Fruit fly (Drosophila melanogaster) whole organism, embryonic: ENCODE data around the gene GstD8.

Source experiments
- CG10959 ChIP-seq: fragments of 200-800 bp; sonication (Bioruptor generic); IDR thresholded peaks from 2 replicates; pipeline ENCODE4 v1.3.6; 2022; ENCODE audit warnings: missing biosample characterization, missing genetic modification characterization
- CG11723 ChIP-seq: fragments of 200-800 bp; sonication (Bioruptor generic); optimal IDR thresholded peaks from 2 replicates; lab custom pipeline; 2017; ENCODE audit warnings: missing biosample characterization, mild to moderate bottlenecking, missing genetic modification characterization
- CG12299 ChIP-seq: fragments of 200-800 bp; sonication (Bioruptor generic); optimal IDR thresholded peaks from 2 replicates; lab custom pipeline; 2018; ENCODE audit warnings: missing biosample characterization, mild to moderate bottlenecking, missing genetic modification characterization
- CG14667 ChIP-seq: fragments of 200-800 bp; sonication (Bioruptor generic); IDR thresholded peaks from 2 replicates; pipeline ENCODE4 v1.3.6; 2022; ENCODE audit warnings: missing biosample characterization, missing genetic modification characterization
- CG15514 ChIP-seq: fragments of 200-800 bp; sonication (Bioruptor generic); optimal IDR thresholded peaks from 3 replicates; lab custom pipeline; 2017; ENCODE audit warnings: missing biosample characterization, missing genetic modification characterization, mild to moderate bottlenecking, moderate library complexity, missing genetic modification reagents
- CG16815 ChIP-seq: fragments of 200-800 bp; sonication (Bioruptor generic); optimal IDR thresholded peaks from 3 replicates; lab custom pipeline; 2017; ENCODE audit warnings: missing biosample characterization, mild to moderate bottlenecking, missing genetic modification characterization
- CG17186 ChIP-seq: fragments of 200-800 bp; sonication (Bioruptor generic); optimal IDR thresholded peaks from 3 replicates; lab custom pipeline; 2017; ENCODE audit warnings: missing biosample characterization, missing genetic modification reagents, missing genetic modification characterization
- CG17612 ChIP-seq: fragments of 200-800 bp; sonication (Bioruptor generic); IDR thresholded peaks from 2 replicates; pipeline ENCODE4 v1.3.6; 2022; ENCODE audit warnings: missing biosample characterization, missing genetic modification characterization
- CG1832 ChIP-seq: fragments of 200-800 bp; sonication (Bioruptor generic); optimal IDR thresholded peaks from 2 replicates; lab custom pipeline; 2017; ENCODE audit warnings: missing biosample characterization, mild to moderate bottlenecking, missing genetic modification characterization, inconsistent platforms
- CG30020 ChIP-seq: fragments of 200-800 bp; optimal IDR thresholded peaks from 2 replicates; lab custom pipeline; 2019; ENCODE audit warnings: missing biosample characterization, mild to moderate bottlenecking, missing genetic modification characterization, moderate library complexity
- CG43689 ChIP-seq: fragments of 200-800 bp; sonication (Bioruptor generic); IDR thresholded peaks from 2 replicates; pipeline ENCODE4 v1.3.6; 2022; ENCODE audit warnings: missing biosample characterization, missing genetic modification characterization
- CG4707 ChIP-seq: fragments of 200-800 bp; sonication (Bioruptor generic); optimal IDR thresholded peaks from 2 replicates; lab custom pipeline; 2018; ENCODE audit warnings: missing biosample characterization, mild to moderate bottlenecking, missing genetic modification characterization, moderate library complexity
- CG6254 ChIP-seq: fragments of 200-800 bp; sonication (Bioruptor generic); optimal IDR thresholded peaks from 3 replicates; lab custom pipeline; 2017; ENCODE audit warnings: mild to moderate bottlenecking, missing biosample characterization, missing genetic modification reagents, missing genetic modification characterization
- CG6272 ChIP-seq: fragments of 200-800 bp; sonication (Bioruptor generic); IDR thresholded peaks from 2 replicates; pipeline ENCODE4 v1.3.6; 2022; ENCODE audit warnings: missing biosample characterization, missing genetic modification characterization
- CG6683 ChIP-seq: fragments of 200-800 bp; sonication (Bioruptor generic); optimal IDR thresholded peaks from 2 replicates; lab custom pipeline; 2017; ENCODE audit warnings: missing biosample characterization, mild to moderate bottlenecking, missing genetic modification characterization, missing genetic modification reagents
- CG7271 ChIP-seq: fragments of 200-800 bp; sonication (Bioruptor generic); optimal IDR thresholded peaks from 2 replicates; lab custom pipeline; 2018; ENCODE audit warnings: missing biosample characterization, mild to moderate bottlenecking, missing genetic modification characterization, moderate library complexity
- CG8359 ChIP-seq: fragments of 200-800 bp; sonication (Bioruptor generic); optimal IDR thresholded peaks from 2 replicates; lab custom pipeline; 2017; ENCODE audit warnings: missing biosample characterization, mild to moderate bottlenecking, missing genetic modification characterization, borderline replicate concordance
- CG9932 ChIP-seq: fragments of 200-800 bp; sonication (Bioruptor generic); IDR thresholded peaks from 2 replicates; pipeline ENCODE4 v1.3.6; 2022; ENCODE audit warnings: missing biosample characterization, missing genetic modification characterization
- Doc2 ChIP-seq: fragments of 200-800 bp; sonication (Bioruptor generic); IDR thresholded peaks from 2 replicates; pipeline ENCODE4 v1.3.6; 2022; ENCODE audit warnings: missing biosample characterization, missing genetic modification characterization
- Gsc ChIP-seq: fragments of 200-800 bp; sonication (Bioruptor generic); IDR thresholded peaks from 2 replicates; pipeline ENCODE4 v1.3.6; 2022; ENCODE audit warnings: missing biosample characterization, missing genetic modification characterization
- Gug ChIP-seq: fragments of 200-800 bp; sonication (Bioruptor generic); IDR thresholded peaks from 4 replicates; pipeline ENCODE4 v1.3.6; 2022; ENCODE audit warnings: missing biosample characterization, missing genetic modification characterization
- HHEX ChIP-seq: fragments of 200-800 bp; sonication (Bioruptor generic); optimal IDR thresholded peaks from 3 replicates; lab custom pipeline; 2017; ENCODE audit warnings: missing biosample characterization, mild to moderate bottlenecking, missing genetic modification characterization, missing genetic modification reagents
- HLHmδ ChIP-seq: fragments of 200-800 bp; sonication (Bioruptor generic); optimal IDR thresholded peaks from 2 replicates; lab custom pipeline; 2018; ENCODE audit warnings: missing biosample characterization, mild to moderate bottlenecking, missing genetic modification characterization, moderate library complexity
- Hmx ChIP-seq: fragments of 200-800 bp; sonication (Bioruptor generic); optimal IDR thresholded peaks from 2 replicates; lab custom pipeline; 2016; ENCODE audit warnings: missing biosample characterization, missing genetic modification characterization
- MBD-R2 ChIP-seq: fragments of 200-800 bp; sonication (Bioruptor generic); IDR thresholded peaks from 2 replicates; pipeline ENCODE4 v1.3.6; 2022; ENCODE audit warnings: missing biosample characterization, missing genetic modification characterization
- NC2β ChIP-seq: fragments of 200-800 bp; sonication (Bioruptor generic); optimal IDR thresholded peaks from 2 replicates; lab custom pipeline; 2016; ENCODE audit warnings: missing biosample characterization, missing genetic modification characterization
- Pdp1 ChIP-seq, 2 experiments: fragments of 200-800 bp; sonication (Bioruptor generic); optimal IDR thresholded peaks; 3 replicates each; lab custom pipeline; 2016; ENCODE audit warnings: missing biosample characterization in 2 of 2, missing genetic modification characterization in 2 of 2, mild to moderate bottlenecking in 1 of 2, moderate library complexity in 1 of 2
- ase ChIP-seq: fragments of 200-800 bp; sonication (Bioruptor generic); IDR thresholded peaks from 3 replicates; pipeline ENCODE4 v1.3.6; 2022; ENCODE audit warnings: missing biosample characterization, missing genetic modification characterization
- cg ChIP-seq: fragments of 200-800 bp; sonication (Bioruptor generic); optimal IDR thresholded peaks from 3 replicates; lab custom pipeline; 2019; ENCODE audit warnings: missing biosample characterization, mild to moderate bottlenecking, missing genetic modification characterization, moderate library complexity
- chm ChIP-seq: fragments of 200-800 bp; sonication (Bioruptor generic); IDR thresholded peaks from 2 replicates; pipeline ENCODE4 v1.3.6; 2022; ENCODE audit warnings: missing biosample characterization, missing genetic modification characterization
- danr ChIP-seq: fragments of 200-800 bp; sonication (Bioruptor generic); IDR thresholded peaks from 2 replicates; pipeline ENCODE4 v1.3.6; 2022; ENCODE audit warnings: missing biosample characterization, missing genetic modification characterization
- dmrt99B ChIP-seq: fragments of 200-800 bp; sonication (Bioruptor generic); optimal IDR thresholded peaks from 2 replicates; lab custom pipeline; 2018; ENCODE audit warnings: missing biosample characterization, mild to moderate bottlenecking, missing genetic modification characterization, moderate library complexity
- fru ChIP-seq: fragments of >200 bp; optimal IDR thresholded peaks from 2 replicates; lab custom pipeline; 2017
- gcm2 ChIP-seq: fragments of 200-800 bp; sonication (Bioruptor generic); optimal IDR thresholded peaks from 2 replicates; lab custom pipeline; 2016; ENCODE audit warnings: missing biosample characterization, missing genetic modification characterization
- gro ChIP-seq: fragments of 200-800 bp; sonication (Bioruptor generic); optimal IDR thresholded peaks from 2 replicates; lab custom pipeline; 2016; ENCODE audit warnings: missing biosample characterization, missing genetic modification characterization
- inv ChIP-seq: fragments of 200-800 bp; sonication (Bioruptor generic); IDR thresholded peaks from 2 replicates; pipeline ENCODE4 v1.3.6; 2022; ENCODE audit warnings: missing biosample characterization, missing genetic modification characterization; ENCODE audit not compliant: partially characterized antibody
- knrl ChIP-seq: fragments of 200-800 bp; sonication (Bioruptor generic); IDR thresholded peaks from 3 replicates; pipeline ENCODE4 v1.3.6; 2022; ENCODE audit warnings: missing biosample characterization, missing genetic modification characterization; ENCODE audit not compliant: partially characterized antibody
- lab ChIP-seq: fragments of 200-800 bp; sonication (Bioruptor generic); optimal IDR thresholded peaks from 3 replicates; lab custom pipeline; 2017; ENCODE audit warnings: missing biosample characterization, missing genetic modification characterization, mild to moderate bottlenecking, moderate library complexity, missing genetic modification reagents
- mam ChIP-seq: fragments of 200-800 bp; sonication (Bioruptor generic); optimal IDR thresholded peaks from 3 replicates; lab custom pipeline; 2016; ENCODE audit warnings: missing biosample characterization, missing genetic modification characterization
- otp ChIP-seq: fragments of 200-800 bp; sonication (Bioruptor generic); IDR thresholded peaks from 3 replicates; pipeline ENCODE4, ENCODE4 v1.3.6; 2022; ENCODE audit warnings: missing biosample characterization, missing genetic modification characterization
- pan ChIP-seq, 4 experiments: fragments of >200 bp in 3 of 4; fragments of 200-800 bp in 1 of 4; sonication (Bioruptor generic) in 1 of 4; optimal IDR thresholded peaks in 3 of 4; IDR thresholded peaks in 1 of 4; 2 replicates each; pipeline versions ENCODE4 v1.3.6 to Lab custom; 2017 to 2022; ENCODE audit warnings: missing biosample characterization in 2 of 4, missing genetic modification characterization in 2 of 4, mixed read lengths in 1 of 4
- pho ChIP-seq: fragments of 200-800 bp; sonication (Bioruptor generic); optimal IDR thresholded peaks from 2 replicates; lab custom pipeline; 2016; ENCODE audit warnings: missing biosample characterization, missing genetic modification characterization
- psq ChIP-seq: fragments of 200-800 bp; sonication (Bioruptor generic); optimal IDR thresholded peaks from 2 replicates; lab custom pipeline; 2017; ENCODE audit warnings: missing biosample characterization, missing genetic modification characterization
- sens ChIP-seq: fragments of 200-800 bp; sonication (Bioruptor generic); peaks from one replicate; lab custom pipeline; 2016; ENCODE audit warnings: missing biosample characterization, missing genetic modification characterization
- slp2 ChIP-seq: fragments of 200-800 bp; sonication (Bioruptor generic); optimal IDR thresholded peaks from 2 replicates; lab custom pipeline; 2016; ENCODE audit warnings: missing biosample characterization, missing genetic modification characterization
- sna ChIP-seq: fragments of 200-800 bp; sonication (Bioruptor generic); IDR thresholded peaks from 2 replicates; pipeline ENCODE4 v1.3.6; 2022; ENCODE audit warnings: missing biosample characterization, missing genetic modification characterization; ENCODE audit not compliant: partially characterized antibody
- tin ChIP-seq: fragments of 200-800 bp; sonication (Bioruptor generic); optimal IDR thresholded peaks from 3 replicates; lab custom pipeline; 2016; ENCODE audit warnings: missing biosample characterization, missing genetic modification characterization
- zen ChIP-seq: fragments of 200-800 bp; sonication (Bioruptor generic); optimal IDR thresholded peaks from 3 replicates; lab custom pipeline; 2018; ENCODE audit warnings: missing biosample characterization, mild to moderate bottlenecking, missing genetic modification characterization, moderate library complexity

The GstD8 gene

dm6 chr3R:12401672-12402296 is 22.0 kb downstream of the GstD8 start, which contains the start of gene DNAlig3 (continued):
- TF ChIP-seq inv (GFP tag; lab: Robert Waterston, UW), result peak; percentile 25; the same call in 1 of the 2 replicates
- TF ChIP-seq sens (GFP tag; lab: Kevin White, UChicago), result peak; percentile 32
- TF ChIP-seq mam (GFP tag; lab: Kevin White, UChicago), result no peak
- peak; percentile 77 for TF ChIP-seq CG17186
- TF ChIP-seq chm (GFP tag; lab: Robert Waterston, UW), result no peak
- TF ChIP-seq HLHmδ (GFP tag; lab: Kevin White, UChicago), result peak; percentile 65
- no peak for TF ChIP-seq CG30020 (tag; lab: Kevin White, UChicago)
- TF ChIP-seq CG6683, result peak; percentile 8
- TF ChIP-seq NC2β, result no peak
- peak; percentile 79 for TF ChIP-seq CG15514 (GFP tag; lab: Kevin White, UChicago)
- TF ChIP-seq Pdp1 (GFP tag; optimal IDR thresholded peaks at IDR 0.05; lab: Kevin White, UChicago), result peak in 1 of 2 experiments; percentile 10
- no peak for TF ChIP-seq CG10959 (GFP tag; lab: Robert Waterston, UW)
- no peak for TF ChIP-seq psq (GFP tag; lab: Kevin White, UChicago)
- TF ChIP-seq knrl (GFP tag; lab: Robert Waterston, UW), result 0 out of 3 replicates have a peak, but pooled peaks have one; percentile 28
- no peak for TF ChIP-seq fru
- TF ChIP-seq, all 482 proteins: peak for 61

DNA sequence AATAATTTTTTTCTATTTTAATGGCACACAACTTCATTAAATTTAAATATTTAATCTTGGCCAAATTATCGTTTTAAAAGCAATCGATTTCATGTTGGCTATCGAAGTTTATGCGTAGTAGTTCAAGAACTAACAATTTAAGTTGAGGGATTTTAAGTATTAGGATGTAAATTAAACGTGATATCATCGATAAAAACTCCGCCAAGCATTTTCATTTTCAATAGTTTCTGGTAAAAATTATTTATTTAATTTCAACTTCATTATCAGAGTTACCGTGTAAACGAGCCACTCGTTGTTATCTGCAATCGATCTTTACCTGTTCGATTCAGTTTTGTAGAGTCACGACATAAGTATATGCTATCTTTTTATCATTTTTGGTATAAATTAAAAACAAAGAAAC is 23.1 kb downstream of the GstD8 start:
- TF ChIP-seq CG43689 (GFP tag; lab: Robert Waterston, UW) (peak; percentile 88), lab (peak; percentile 98), HHEX (GFP tag; lab: Kevin White, UChicago) (peak; percentile 98), otp (GFP tag; lab: Robert Waterston, UW) (peak; percentile 95), pho (GFP tag; lab: Kevin White, UChicago) (peak; percentile 91), cg (no peak), CG14667 (peak; percentile 84), pan (optimal IDR thresholded peaks at IDR 0.05; lab: Kevin White, UChicago) (no peak), pan (GFP tag; optimal IDR thresholded peaks at IDR 0.05 in 1 of 2, IDR thresholded peaks at IDR 0.05 in 1 of 2) (peak in 1 of 2 experiments; percentile 97), CG12299 (tag; lab: Kevin White, UChicago) (peak; percentile 98), CG7271 (peak; percentile 98), CG16815 (peak; percentile 84), CG9932 (GFP tag; lab: Robert Waterston, UW) (no peak; the same call in 1 of the 2 replicates), Hmx (GFP tag; lab: Kevin White, UChicago) (peak; percentile 87), CG6272 (peak; percentile 73), CG11723 (GFP tag; lab: Kevin White, UChicago) (peak; percentile 94), Gsc (no peak), CG8359 (peak; percentile 92), slp2 (GFP tag; lab: Kevin White, UChicago) (peak; percentile 93), CG1832 (no peak), tin (GFP tag; lab: Kevin White, UChicago) (peak; percentile 100), gcm2 (GFP tag; lab: Kevin White, UChicago) (peak; percentile 92), sna (GFP tag; lab: Robert Waterston, UW) (no peak), ase (peak; percentile 94), Doc2 (GFP tag; lab: Robert Waterston, UW) (no peak), dmrt99B (tag; lab: Kevin White, UChicago) (peak; percentile 100), CG6254 (GFP tag; lab: Kevin White, UChicago) (peak; percentile 98), MBD-R2 (GFP tag; lab: Robert Waterston, UW) (peak; percentile 94), gro (peak; percentile 97), CG4707 (GFP tag; lab: Kevin White, UChicago) (peak; percentile 94), Gug (GFP tag; lab: Robert Waterston, UW) (peak; percentile 64; the same call in 2 of the 4 replicates), CG17612 (GFP tag; lab: Robert Waterston, UW) (peak; percentile 79), danr (GFP tag; lab: Robert Waterston, UW) (peak; percentile 87; the same call in 1 of the 2 replicates), zen (tag; lab: Kevin White, UChicago) (peak; percentile 100)
